Fruit fly (Drosophila melanogaster): ENCODE data around the gene CG15169.

DNA sequence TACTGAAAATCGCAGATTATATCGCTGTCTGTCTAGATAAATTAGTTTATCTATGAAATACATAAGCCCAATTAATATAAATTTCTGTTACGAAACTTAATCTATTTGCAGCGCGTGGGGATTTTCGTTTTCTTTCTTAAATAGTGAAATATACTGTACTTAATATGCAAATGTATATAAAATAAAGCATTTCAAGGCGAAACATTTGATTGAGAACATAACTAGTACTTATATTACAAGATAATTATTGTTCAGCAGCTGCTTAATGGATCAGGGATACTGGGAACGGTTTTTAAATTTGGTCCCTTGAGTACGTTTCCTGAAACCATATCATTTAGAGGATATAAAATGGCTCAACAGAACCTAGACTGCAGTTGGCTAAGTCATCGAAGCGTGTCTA is 1.4 kb downstream of the CG15169 start, which contains the start of gene CG46465:
- TF ChIP-seq cic (GFP tag; optimal IDR thresholded peaks at IDR 0.05) = no peak
- no peak for TF ChIP-seq CG12768 (GFP tag; optimal IDR thresholded peaks at IDR 0.05)
- TF ChIP-seq CG14711 (tag; optimal IDR thresholded peaks at IDR 0.05) = no peak
- TF ChIP-seq Crg-1 (GFP tag; optimal IDR thresholded peaks at IDR 0.05) = no peak
- no peak for TF ChIP-seq pad (GFP tag; optimal IDR thresholded peaks at IDR 0.05)
- TF ChIP-seq Mnt (GFP tag; optimal IDR thresholded peaks at IDR 0.05) = no peak
- TF ChIP-seq toe (GFP tag; optimal IDR thresholded peaks at IDR 0.05) = no peak
- no peak for TF ChIP-seq ovo (GFP tag; optimal IDR thresholded peaks at IDR 0.05)
- TF ChIP-seq Clk (GFP tag; optimal IDR thresholded peaks at IDR 0.05) = no peak
- TF ChIP-seq CG5204 (GFP tag; optimal IDR thresholded peaks at IDR 0.05) = no peak
- TF ChIP-seq CG33017 (tag; optimal IDR thresholded peaks at IDR 0.05) = no peak
- TF ChIP-seq bab1 (GFP tag; optimal IDR thresholded peaks at IDR 0.05) = no peak

Measured in whole organism, adult.